Worm (Caenorhabditis elegans): ENCODE measurements around the gene C27D6.3.

- TF ChIP-seq snpc-4 (tag; optimal IDR thresholded peaks at IDR 0.05): no peak
- no peak for TF ChIP-seq zfp-2 (tag; optimal IDR thresholded peaks at IDR 0.05)
- no peak for TF ChIP-seq F26F4.8 (GFP tag; conservative IDR thresholded peaks at IDR 0.05)
- no peak for TF ChIP-seq fos-1 (tag; optimal IDR thresholded peaks at IDR 0.05)
- TF ChIP-seq daf-19 (GFP tag; conservative IDR thresholded peaks at IDR 0.05): no peak
- no peak for TF ChIP-seq R02D3.7 (tag; optimal IDR thresholded peaks at IDR 0.05)
- TF ChIP-seq ZK546.5 (tag; optimal IDR thresholded peaks at IDR 0.05): no peak
- no peak for TF ChIP-seq nhr-25 (tag; optimal IDR thresholded peaks at IDR 0.05; ENCODE audit: borderline replicate concordance, insufficient read depth)
- no peak for TF ChIP-seq nhr-11 (tag; optimal IDR thresholded peaks at IDR 0.05)
Measured at ce11 chrII:5202930-5203329, 28.7 kb upstream of the C27D6.3 start, which contains the start of gene ampd-1.

All from whole organism, L4 larva.